Fruit fly (Drosophila melanogaster): ENCODE measurements around the gene CG9330.

The CG9330 gene

DNA sequence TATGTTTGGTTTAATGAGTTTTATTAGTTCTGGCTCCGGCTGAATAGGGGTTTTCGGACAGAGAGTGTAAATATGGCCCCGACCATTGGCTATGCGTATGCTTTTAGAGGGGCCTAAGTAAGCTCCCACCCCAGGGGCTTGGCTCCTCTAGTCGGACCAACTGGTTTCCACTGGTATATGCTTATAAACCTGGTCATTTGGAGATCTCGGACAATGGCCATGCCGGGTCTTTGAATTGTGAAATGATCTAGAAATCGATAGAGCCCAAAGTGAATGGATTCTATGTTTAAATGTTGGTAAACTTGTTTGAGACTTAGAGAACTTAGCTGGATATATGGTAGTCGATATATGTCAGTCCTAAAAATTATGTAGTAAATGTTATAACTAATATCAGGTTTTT is 27.4 kb upstream of the CG9330 start (continued):
- TF ChIP-seq Side (GFP tag; optimal IDR thresholded peaks at IDR 0.05) (no peak), CG6791 (GFP tag; IDR thresholded peaks at IDR 0.05; ENCODE audit: partially characterized antibody) (0 out of 3 replicates have a peak, but pooled peaks have one; percentile 33), gem (tag; optimal IDR thresholded peaks at IDR 0.05) (peak; percentile 1), ro (GFP tag; IDR thresholded peaks at IDR 0.05) (no peak), CG2889 (GFP tag; IDR thresholded peaks at IDR 0.05) (no peak), E2f1 (GFP tag; IDR thresholded peaks at IDR 0.05) (no peak), sisA (GFP tag; IDR thresholded peaks at IDR 0.05) (no peak), B-H2 (GFP tag; optimal IDR thresholded peaks at IDR 0.05) (no peak), cato (GFP tag; optimal IDR thresholded peaks at IDR 0.05; ENCODE audit: borderline replicate concordance) (no peak), CG3163 (GFP tag; optimal IDR thresholded peaks at IDR 0.05) (no peak), CG11696 (GFP tag; IDR thresholded peaks at IDR 0.05) (no peak), CG15269 (tag; optimal IDR thresholded peaks at IDR 0.05) (no peak), Gsc (GFP tag; IDR thresholded peaks at IDR 0.05) (no peak), hth (optimal IDR thresholded peaks at IDR 0.05) (no peak), CG14050 (GFP tag; IDR thresholded peaks at IDR 0.05) (no peak), sr (GFP tag; IDR thresholded peaks at IDR 0.05) (no peak), CG11504 (tag; optimal IDR thresholded peaks at IDR 0.05) (no peak), CG13894 (tag; optimal IDR thresholded peaks at IDR 0.05) (peak; percentile 91)

DNA sequence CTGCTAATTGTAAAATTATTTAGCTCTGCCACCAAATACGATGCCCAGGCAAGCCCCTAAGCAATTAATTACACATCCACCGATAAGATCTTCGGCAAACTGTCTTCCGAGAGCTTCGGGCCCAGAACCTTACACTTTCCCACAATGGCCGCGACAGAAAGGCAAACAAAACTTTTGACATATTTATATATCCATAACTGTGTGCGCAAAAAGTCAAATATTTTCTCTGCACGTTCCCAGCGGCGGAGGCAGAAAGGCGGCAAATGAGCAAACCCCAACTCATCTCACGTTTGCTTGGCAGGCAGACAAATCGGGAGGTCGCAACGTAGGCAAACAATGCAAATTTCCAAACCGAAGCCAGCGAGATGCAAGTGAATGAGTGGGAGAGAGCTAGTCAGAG is 26.9 kb upstream of the CG9330 start:
- no peak for TF ChIP-seq wek (GFP tag; optimal IDR thresholded peaks at IDR 0.05)
- TF ChIP-seq CG14050 (GFP tag; IDR thresholded peaks at IDR 0.05), result no peak
- TF ChIP-seq Med (GFP tag), result peak; percentile 53
- peak; percentile 1 for TF ChIP-seq Blimp-1 (GFP tag; optimal IDR thresholded peaks at IDR 0.05)
- TF ChIP-seq esg (GFP tag; conservative IDR thresholded peaks at IDR 0.05), result no peak
- TF ChIP-seq row (GFP tag; IDR thresholded peaks at IDR 0.05), result no peak
- no peak for TF ChIP-seq CG32532 (GFP tag; IDR thresholded peaks at IDR 0.05)
- TF ChIP-seq tll (GFP tag; optimal IDR thresholded peaks at IDR 0.05), result peak in 1 of 2 experiments; percentile 56
- no peak for TF ChIP-seq CG7271 (tag; optimal IDR thresholded peaks at IDR 0.05)
- TF ChIP-seq scrt (GFP tag; optimal IDR thresholded peaks at IDR 0.05), result no peak
- TF ChIP-seq dmrt11E (tag; optimal IDR thresholded peaks at IDR 0.05), result no peak
- TF ChIP-seq CG30403 (GFP tag; optimal IDR thresholded peaks at IDR 0.05), result no peak
- 0 out of 2 replicates have a peak, but pooled peaks have one; percentile 4 for TF ChIP-seq Ada2b (GFP tag; IDR thresholded peaks at IDR 0.05)
- no peak for TF ChIP-seq Bteb2 (GFP tag; optimal IDR thresholded peaks at IDR 0.05)
- TF ChIP-seq wor (GFP tag; IDR thresholded peaks at IDR 0.05), result no peak
- no peak for TF ChIP-seq pnt (GFP tag; optimal IDR thresholded peaks at IDR 0.05)
- TF ChIP-seq Vsx1 (GFP tag; optimal IDR thresholded peaks at IDR 0.05), result no peak
- no peak for TF ChIP-seq HLHmδ (GFP tag; optimal IDR thresholded peaks at IDR 0.05)
- no peak for TF ChIP-seq CG9876 (GFP tag; optimal IDR thresholded peaks at IDR 0.05)
- TF ChIP-seq CG1792 (GFP tag; optimal IDR thresholded peaks at IDR 0.05), result no peak
- TF ChIP-seq CG11695 (GFP tag; IDR thresholded peaks at IDR 0.05), result no peak
- TF ChIP-seq ind (GFP tag; optimal IDR thresholded peaks at IDR 0.05), result no peak
- TF ChIP-seq MTF-1 (GFP tag; optimal IDR thresholded peaks at IDR 0.05; ENCODE audit: borderline replicate concordance), result peak; percentile 5
- no peak for TF ChIP-seq nom (GFP tag; optimal IDR thresholded peaks at IDR 0.05)
- 0 out of 3 replicates have a peak, but pooled peaks have one; percentile 13 for TF ChIP-seq ken (GFP tag; IDR thresholded peaks at IDR 0.05)
- peak; percentile 55 for TF ChIP-seq CG15479 (GFP tag; optimal IDR thresholded peaks at IDR 0.05)
- TF ChIP-seq fd64A (GFP tag; optimal IDR thresholded peaks at IDR 0.05), result no peak
- TF ChIP-seq Deaf1 (tag; optimal IDR thresholded peaks at IDR 0.05), result no peak
- peak; percentile 33 for TF ChIP-seq Ets65A (GFP tag)
